Worm (Caenorhabditis elegans): ENCODE results near the gene mlp-1.

mlp-1 gene

DNA sequence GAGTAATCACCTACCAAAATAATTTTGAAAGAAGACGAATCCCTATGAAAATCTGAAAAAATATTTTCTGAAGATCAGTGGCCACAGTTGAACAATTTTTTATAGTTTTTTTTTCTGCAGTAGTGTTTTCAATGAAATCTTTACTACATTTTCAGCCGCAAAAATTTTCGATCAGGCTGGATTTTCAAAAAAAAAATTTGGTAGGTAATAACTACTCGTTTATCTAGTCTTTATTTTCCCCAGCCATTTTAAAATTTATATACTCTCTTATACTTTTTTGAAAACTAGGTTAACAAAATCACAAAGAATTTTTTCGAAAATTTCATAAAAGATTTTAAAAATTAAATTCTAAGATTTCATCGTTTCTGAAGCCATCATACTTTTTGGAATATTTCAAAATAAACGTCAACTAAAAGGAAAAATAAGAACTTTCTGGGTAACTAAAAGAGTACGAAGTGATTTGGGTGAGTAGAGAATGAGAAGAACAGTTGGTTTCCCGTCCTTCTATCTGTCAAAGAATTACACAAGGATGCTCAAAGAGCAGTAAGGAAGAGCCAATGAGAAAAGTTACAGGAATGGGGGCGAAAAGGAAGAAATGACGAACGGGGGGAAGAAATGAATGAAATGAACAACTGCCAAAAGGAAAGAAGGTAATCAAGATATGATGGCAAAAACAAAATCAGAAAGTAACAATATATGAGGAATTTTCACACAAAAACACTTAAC, at the start of gene mlp-1:
Gene mlp-1, minus strand, starts transcription at position 51 of the 726 bp plus-strand sequence.
- TF ChIP-seq unc-62 (GFP tag; optimal IDR thresholded peaks at IDR 0.05) = no peak

DNA sequence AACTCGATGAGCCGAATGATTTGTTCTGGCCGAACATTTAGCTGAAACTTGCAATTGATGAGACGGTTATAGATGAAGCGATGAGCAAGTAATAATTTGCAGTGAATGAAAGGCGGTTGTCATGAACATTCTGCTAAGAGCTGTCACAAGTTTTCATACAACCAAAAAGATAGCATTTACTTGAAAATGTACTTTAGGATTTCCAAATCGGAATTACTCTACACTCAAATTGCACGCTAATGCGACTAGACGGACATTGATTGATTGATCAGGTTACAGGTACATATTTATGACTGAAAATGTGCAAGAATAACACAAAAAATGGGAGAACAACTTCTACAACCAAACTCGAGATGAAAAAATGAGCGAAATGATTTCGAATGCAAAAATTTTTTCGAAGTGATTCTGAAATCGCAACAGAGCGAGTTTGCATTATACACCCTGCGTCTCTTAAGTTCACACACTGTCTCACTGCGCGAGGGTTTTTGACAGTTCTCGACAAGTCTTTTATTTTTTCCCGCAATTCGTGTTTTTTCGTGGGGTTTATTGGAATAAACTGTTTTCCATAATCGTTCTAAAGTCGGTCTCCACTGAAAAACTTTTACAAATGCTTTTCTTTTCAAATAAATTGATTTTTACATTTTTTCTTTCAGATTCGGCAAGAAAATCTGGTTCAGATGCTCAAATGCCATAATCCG, 44.8 kb upstream of the mlp-1 start, which contains the start of the genes npp-10 and cyk-3:
Gene npp-10, minus strand, starts transcription at position 51 of the 698 bp plus-strand sequence.
Gene cyk-3, plus strand, starts transcription at position 648 of the 698 bp plus-strand sequence.
- TF ChIP-seq unc-62 (GFP tag; optimal IDR thresholded peaks at IDR 0.05) = no peak

DNA sequence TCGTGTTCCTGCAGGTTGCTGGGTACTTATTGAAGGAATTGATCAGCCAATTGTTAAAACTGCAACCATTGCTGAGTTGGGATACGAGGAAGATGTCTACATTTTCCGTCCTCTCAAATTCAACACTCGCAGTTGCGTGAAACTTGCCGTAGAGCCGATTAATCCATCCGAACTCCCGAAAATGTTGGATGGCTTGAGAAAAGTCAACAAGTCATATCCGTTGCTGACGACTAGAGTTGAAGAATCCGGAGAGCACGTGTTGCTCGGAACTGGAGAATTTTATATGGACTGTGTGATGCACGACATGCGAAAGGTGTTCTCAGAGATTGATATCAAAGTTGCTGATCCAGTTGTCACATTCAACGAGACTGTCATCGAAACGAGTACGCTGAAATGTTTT, 36.5 kb upstream of the mlp-1 start:
- no peak for TF ChIP-seq unc-62 (GFP tag; optimal IDR thresholded peaks at IDR 0.05)

DNA sequence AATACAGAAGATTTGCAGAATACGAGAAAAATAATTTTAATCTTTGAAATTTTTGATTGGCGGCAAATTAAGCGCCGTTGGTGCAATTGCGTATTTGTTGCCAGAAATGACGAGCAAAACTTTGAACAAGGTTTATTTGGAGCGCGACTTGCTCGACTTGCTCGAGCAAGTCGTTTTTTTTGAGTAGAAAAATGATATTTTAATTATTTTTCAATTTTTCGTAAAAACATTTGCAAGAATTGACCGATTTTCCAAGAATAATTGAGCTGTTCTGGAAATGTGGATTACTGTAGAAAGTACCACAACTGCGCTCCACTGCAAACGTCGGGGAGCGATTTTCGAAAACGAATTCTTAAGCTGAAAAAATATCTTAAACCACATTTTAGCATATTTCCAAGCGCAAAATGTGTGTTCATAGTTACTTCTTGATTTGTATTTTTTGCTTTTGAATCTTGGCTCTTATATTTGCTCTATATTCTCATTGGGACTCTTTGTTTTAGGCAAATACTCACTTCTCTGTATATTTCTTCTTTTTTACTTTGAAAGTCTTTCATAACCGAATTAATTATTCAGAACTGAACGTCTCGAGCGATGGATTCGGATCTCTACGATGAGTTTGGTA, 34.2 kb upstream of the mlp-1 start, which contains the start of the genes gcna-1 and eftu-2:
Gene gcna-1, minus strand, starts transcription at position 96 of the 622 bp plus-strand sequence.
Gene eftu-2, plus strand, starts transcription at position 572 of the 622 bp plus-strand sequence.
- TF ChIP-seq unc-62 (GFP tag; optimal IDR thresholded peaks at IDR 0.05) = no peak

DNA sequence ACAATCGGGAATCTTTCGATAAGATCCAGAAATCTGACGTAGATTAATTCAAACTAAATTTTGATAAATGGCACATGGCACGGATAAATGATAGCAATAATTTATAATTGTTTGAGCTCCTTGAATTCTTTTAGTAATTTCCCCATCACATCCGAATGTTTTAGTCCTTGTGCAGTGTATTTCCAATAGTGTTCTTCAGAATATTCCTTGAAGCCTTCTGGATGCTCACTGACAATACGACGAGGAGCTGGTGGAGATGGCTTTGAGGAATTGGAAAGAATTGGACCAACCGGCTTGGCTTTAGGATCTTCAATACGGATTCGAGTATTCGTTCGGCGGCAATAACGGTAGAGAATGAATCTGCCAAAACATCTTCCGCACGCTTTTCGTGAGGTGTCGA, 31.6 kb upstream of the mlp-1 start:
- TF ChIP-seq unc-62 (GFP tag; optimal IDR thresholded peaks at IDR 0.05) = no peak

DNA sequence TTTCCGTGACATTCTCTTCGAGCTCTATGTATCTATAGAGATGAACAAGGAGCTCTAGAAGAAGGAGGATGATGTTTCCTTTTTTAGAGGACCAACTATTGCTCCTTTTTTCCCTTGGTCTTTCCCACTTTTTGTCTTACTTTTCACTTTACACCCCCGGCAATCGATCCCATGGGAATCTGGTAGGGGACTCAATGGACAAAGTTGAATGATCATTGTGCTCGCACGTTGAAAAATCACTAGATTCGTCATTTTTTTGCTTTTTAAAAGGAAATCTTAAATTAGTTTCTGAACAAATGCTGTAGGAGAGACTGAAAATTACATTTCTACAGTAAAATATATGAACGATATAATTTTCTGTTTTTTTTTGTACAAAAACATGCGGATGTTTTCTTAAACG, 27.2 kb upstream of the mlp-1 start:
- no peak for TF ChIP-seq unc-62 (GFP tag; optimal IDR thresholded peaks at IDR 0.05)

DNA sequence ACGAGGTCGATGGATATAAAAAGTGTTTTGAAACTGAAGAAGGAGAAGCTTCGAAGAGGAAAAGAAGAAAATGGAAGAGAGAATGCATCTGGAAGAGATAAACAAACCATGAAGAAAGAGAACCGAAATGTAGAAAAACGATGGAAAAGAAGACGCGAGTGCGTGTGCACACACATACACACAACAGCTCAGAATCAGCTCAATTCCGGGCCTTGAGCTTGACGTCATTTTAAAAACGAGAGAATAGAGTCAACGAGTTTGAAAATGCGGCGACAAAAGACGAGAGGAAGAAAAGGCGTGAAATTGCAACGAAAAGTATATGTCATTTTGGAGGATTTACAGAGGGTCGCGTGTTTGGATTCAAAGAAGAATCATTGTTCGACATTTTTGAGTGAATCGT, 24.8 kb upstream of the mlp-1 start:
- TF ChIP-seq unc-62 (GFP tag; optimal IDR thresholded peaks at IDR 0.05) = no peak

DNA sequence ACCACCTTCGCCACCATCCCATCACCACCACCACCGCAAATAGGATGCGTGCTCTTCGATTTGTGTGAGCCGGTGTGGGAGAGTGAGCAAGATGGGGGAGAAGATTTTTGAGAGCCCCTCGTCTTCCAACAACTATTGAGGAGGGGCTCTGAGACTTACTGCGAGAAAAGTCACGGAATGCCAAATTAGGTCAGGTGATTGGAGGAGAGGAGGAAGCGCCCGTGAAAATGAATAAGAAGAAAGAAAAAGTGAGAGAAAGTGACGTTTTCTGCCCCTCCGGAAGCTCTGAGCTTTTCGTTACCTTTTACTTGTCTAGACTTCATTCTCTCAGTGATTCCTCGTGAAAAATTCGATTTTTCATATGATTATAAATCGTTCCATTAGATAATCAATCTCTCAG, 23.8 kb upstream of the mlp-1 start:
- TF ChIP-seq unc-62 (GFP tag; optimal IDR thresholded peaks at IDR 0.05) = no peak

DNA sequence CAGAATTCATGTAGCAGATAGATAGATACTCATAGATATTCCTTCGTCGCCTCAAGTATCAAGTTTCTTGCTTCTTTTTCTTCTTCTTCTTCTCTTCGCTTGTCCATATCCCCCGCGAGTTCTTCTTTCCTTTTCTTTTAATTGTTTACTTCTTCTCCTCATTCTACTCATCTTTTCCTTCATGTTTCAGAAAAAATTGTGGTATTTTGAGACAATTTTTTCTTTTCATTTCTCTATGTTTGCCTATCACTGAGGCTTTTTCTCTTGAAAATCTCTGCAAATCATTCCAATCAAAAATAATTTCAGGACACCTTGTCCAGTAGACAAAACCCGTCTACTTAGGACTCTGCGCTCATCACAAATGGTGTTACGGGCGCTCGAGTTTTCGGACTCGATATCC, 18.1 kb upstream of the mlp-1 start, which contains the start of gene T04C9.1:
Gene T04C9.1, plus strand, starts transcription at position 301 of the 400 bp plus-strand sequence.
- TF ChIP-seq unc-62 (GFP tag; optimal IDR thresholded peaks at IDR 0.05) = no peak

DNA sequence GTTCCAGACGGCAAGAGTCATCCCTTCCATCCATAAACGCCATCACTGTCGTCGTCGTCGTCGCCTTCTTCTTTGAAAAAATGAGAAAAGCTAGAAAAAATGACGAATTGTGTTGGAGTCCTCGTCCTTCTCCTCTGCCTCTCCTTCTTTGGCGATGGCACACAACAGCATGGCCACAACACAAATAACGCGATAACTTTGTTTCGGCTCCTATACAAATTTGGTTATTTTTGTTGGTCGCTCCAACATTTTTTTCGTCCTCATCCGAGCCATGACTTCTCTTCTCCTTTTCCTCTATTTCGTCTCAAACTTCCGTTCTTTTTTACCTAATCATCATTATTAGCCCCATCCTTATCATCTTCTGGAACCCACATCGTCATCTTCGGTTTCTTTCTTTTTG, 17.2 kb upstream of the mlp-1 start:
- no peak for TF ChIP-seq unc-62 (GFP tag; optimal IDR thresholded peaks at IDR 0.05)

DNA sequence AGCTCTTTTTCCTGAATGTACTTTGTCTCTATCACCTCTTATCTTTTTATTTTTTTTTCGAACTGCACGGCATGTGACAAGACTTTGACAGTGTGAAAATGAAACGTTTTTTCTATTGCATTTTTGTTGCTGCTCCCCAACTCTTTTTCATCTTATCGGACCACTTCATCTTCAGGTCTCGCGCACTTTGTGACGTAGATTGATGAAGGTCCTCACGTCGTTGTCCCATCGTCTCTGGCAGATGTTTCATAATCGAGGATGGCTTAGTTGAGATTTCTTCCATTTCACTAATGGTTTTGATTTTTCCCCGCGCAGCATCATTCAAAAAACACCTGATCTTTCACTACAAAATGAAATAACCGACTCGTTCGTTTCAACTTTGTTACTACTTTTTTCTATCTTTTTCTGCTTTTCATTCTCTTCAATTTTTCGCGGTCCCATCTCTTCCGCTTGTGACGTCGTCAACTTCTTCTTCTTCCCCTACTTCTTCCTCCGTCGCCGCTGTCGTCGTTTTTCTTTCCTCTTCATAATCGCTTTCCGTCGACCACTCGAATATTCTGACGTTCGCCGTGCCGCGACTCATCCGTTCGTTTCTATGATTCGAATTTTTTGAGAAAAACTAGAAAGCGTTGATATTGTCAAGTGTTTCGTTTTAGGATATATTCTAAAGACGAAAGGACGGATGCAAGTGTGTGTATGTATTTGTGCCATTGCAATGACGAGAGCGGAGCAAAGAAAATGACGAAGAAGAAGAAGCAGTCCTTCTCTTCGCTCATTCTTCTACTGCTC, 16.5 kb upstream of the mlp-1 start, which contains the start of gene T04C9.2:
Gene T04C9.2, plus strand, starts transcription at position 739 of the 789 bp plus-strand sequence.
- TF ChIP-seq unc-62 (GFP tag; optimal IDR thresholded peaks at IDR 0.05) = no peak

DNA sequence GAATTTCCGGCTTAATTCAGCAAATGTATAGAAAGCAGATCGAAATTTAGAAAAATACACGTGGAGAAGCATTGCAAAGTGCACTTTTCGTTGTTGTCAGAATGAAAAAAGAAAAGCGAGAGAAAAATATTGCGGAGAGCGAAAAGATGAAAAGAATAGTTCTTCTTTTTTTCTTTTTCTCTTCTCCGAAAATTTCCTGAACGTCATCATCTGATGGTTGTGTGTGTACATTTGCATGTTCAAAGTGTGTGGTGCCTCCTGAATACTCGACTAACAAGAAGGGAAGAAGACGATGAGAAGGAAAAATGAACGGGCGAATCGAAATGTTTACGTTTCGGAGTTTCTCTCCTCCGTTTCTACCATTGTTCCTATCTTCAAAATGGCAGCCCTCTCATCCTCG, 15.2 kb upstream of the mlp-1 start:
- TF ChIP-seq unc-62 (GFP tag; optimal IDR thresholded peaks at IDR 0.05) = no peak

DNA sequence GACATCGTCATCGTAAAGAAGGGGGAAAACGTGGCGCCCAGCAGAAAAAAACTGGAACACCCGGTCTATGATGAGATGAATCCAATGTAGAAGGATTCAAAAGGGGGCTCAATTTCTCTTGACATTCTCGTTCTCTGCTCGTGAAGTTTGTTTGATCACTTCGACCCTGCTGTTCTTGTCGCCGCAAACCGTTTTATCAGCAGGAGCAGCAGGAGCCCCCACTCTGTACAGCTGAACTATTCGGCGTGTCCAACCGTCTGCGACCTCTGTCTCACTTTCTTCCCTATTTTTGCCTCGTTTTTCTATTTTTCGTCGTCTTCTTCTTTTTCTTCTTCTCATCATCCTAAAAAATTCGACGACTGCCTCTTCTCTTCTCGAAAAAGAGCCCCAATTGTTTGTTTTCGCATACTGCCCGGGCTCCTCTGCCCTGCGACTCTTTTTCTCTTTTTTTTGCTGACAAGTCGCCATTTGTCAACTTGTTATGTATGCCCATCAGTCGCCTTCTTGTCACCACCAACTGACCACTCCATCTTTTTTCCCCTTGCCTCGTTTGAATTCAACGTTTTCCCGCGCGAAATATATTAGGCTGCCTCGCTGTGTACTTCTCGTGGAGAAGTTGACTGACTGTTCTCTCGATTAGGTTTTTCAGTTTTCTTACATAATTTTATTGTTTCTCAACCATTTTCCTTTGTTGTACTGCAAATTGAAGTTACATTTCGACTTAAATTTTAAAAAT, 14.3 kb upstream of the mlp-1 start:
- TF ChIP-seq unc-62 (GFP tag; optimal IDR thresholded peaks at IDR 0.05) = no peak

DNA sequence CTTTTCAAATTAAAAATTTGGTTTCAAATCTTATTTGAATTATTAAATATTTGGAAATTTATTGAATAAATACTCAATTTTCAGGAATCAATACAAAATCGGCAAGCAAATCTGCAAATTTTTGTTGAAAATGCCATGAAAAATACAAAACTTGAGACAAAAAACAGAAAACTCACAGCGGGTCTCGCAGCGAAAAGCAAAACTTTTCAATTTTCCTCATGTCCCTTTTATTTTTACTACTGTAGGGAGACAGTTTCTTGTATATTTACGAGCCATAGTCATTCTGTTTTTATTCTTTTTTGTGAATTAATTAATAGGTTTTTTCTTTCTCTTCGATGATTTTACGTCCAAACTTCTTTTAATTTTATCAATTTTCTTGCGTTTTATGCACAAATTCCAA, 13.6 kb upstream of the mlp-1 start:
- no peak for TF ChIP-seq unc-62 (GFP tag; optimal IDR thresholded peaks at IDR 0.05)

DNA sequence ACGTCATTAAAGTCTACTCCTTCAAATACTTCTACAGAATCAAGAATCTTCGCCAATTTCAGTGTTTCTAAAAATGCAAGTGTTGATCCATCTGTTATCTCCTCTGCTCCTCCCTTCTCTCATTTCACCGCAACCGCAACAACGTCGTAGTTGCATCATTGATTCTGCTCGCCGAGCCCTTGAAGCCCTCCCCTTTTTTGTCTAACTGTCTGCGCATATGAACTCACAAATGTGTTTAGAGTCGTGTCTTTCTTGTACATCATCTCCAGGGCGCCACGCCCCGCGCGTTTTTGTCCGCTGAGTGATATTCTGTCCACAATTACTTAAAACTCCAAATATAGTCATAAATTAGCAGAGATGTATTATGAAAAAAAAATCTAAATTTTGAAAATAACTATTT, 13.2 kb upstream of the mlp-1 start:
- no peak for TF ChIP-seq unc-62 (GFP tag; optimal IDR thresholded peaks at IDR 0.05)
